In the genomic region with DNA sequence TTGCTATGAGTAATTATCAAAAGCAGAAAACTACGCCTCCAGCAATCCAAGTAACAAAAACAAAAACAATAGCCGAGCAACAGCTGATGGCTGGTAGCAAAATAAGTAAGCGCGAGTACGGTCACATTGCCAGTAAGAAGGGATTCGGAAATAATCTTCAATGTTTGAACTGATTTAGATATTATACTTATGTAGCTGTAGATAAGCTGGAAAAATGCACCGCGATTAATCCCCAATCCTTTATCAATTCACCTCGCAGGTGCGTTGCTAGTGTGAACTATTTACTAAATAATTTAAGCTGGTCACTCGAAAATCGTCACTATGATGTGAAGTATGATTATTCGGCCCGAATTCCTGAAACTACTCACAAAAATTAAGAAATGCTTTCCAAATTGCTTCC, we compare ENCODE assay signal across 1 fruit fly cellular context.
TF ChIP-seq lines count a peak whose summit lies in the region.

Gene Syx8, minus strand, starts transcription at position 69 of the 400 bp plus-strand sequence.
Gene CG32163, plus strand, starts transcription at position 169 of the 400 bp plus-strand sequence.

TF ChIP-seq in whole organism, embryonic, 481 proteins besides CTCF, POLR2A, EP300 and RAD21 (continued from another document):
- TF ChIP-seq CG14014 (GFP tag; IDR thresholded peaks at IDR 0.05; lab: Robert Waterston, UW) (no peak), al (GFP tag; IDR thresholded peaks at IDR 0.05; lab: Robert Waterston, UW) (no peak), maf-S (GFP tag; optimal IDR thresholded peaks at IDR 0.05; lab: Kevin White, UChicago) (no peak), CG8944 (GFP tag; optimal IDR thresholded peaks at IDR 0.05; lab: Kevin White, UChicago) (no peak), CG13894 (tag; optimal IDR thresholded peaks at IDR 0.05; lab: Kevin White, UChicago) (no peak), wdn (GFP tag; IDR thresholded peaks at IDR 0.05; lab: Robert Waterston, UW) (no peak), her (GFP tag; optimal IDR thresholded peaks at IDR 0.05; lab: Kevin White, UChicago) (no peak), CG17186 (GFP tag; optimal IDR thresholded peaks at IDR 0.05; lab: Kevin White, UChicago) (peak; percentile 47), h (optimal IDR thresholded peaks at IDR 0.05; lab: Kevin White, UChicago) (no peak), CG4424 (GFP tag; optimal IDR thresholded peaks at IDR 0.05; lab: Kevin White, UChicago) (no peak), HLHmδ (GFP tag; optimal IDR thresholded peaks at IDR 0.05; lab: Kevin White, UChicago) (no peak), CG3726 (GFP tag; IDR thresholded peaks at IDR 0.05; lab: Robert Waterston, UW) (no peak), nau (GFP tag; optimal IDR thresholded peaks at IDR 0.05; lab: Kevin White, UChicago) (no peak), lmd (GFP tag; IDR thresholded peaks at IDR 0.05; lab: Robert Waterston, UW) (no peak), pnt (GFP tag; optimal IDR thresholded peaks at IDR 0.05; lab: Kevin White, UChicago) (no peak), ewg (GFP tag; optimal IDR thresholded peaks at IDR 0.05; lab: Kevin White, UChicago) (no peak), nerfin-2 (GFP tag; IDR thresholded peaks at IDR 0.05; lab: Robert Waterston, UW; ENCODE audit: partially characterized antibody) (no peak), hb (GFP tag; IDR thresholded peaks at IDR 0.05; lab: Robert Waterston, UW; ENCODE audit: partially characterized antibody) (no peak), Hsf (GFP tag; optimal IDR thresholded peaks at IDR 0.05; lab: Kevin White, UChicago) (no peak), Rfx (GFP tag; IDR thresholded peaks at IDR 0.05; lab: Robert Waterston, UW) (no peak), Dp (GFP tag; optimal IDR thresholded peaks at IDR 0.05; lab: Kevin White, UChicago) (peak; percentile 10), ab (GFP tag; optimal IDR thresholded peaks at IDR 0.05; lab: Kevin White, UChicago) (no peak), CG31388 (GFP tag; optimal IDR thresholded peaks at IDR 0.05; lab: Kevin White, UChicago) (no peak), Bteb2 (GFP tag; optimal IDR thresholded peaks at IDR 0.05; lab: Kevin White, UChicago) (no peak), CG8359 (GFP tag; optimal IDR thresholded peaks at IDR 0.05; lab: Kevin White, UChicago; ENCODE audit: borderline replicate concordance) (no peak), Atf3 (GFP tag; optimal IDR thresholded peaks at IDR 0.05; lab: Kevin White, UChicago) (no peak), fu2 (GFP tag; optimal IDR thresholded peaks at IDR 0.05; lab: Kevin White, UChicago) (no peak), NC2α (GFP tag; optimal IDR thresholded peaks at IDR 0.05; lab: Kevin White, UChicago) (no peak), Dek (tag; optimal IDR thresholded peaks at IDR 0.05; lab: Kevin White, UChicago) (no peak), CG12236 (GFP tag; optimal IDR thresholded peaks at IDR 0.05; lab: Kevin White, UChicago) (no peak), ssp (GFP tag; IDR thresholded peaks at IDR 0.05; lab: Robert Waterston, UW) (no peak), sens (GFP tag; lab: Kevin White, UChicago) (no peak), PHDP (tag; optimal IDR thresholded peaks at IDR 0.05; lab: Kevin White, UChicago) (no peak), ham (GFP tag; IDR thresholded peaks at IDR 0.05; lab: Robert Waterston, UW) (no peak), CG1024 (GFP tag; IDR thresholded peaks at IDR 0.05; lab: Robert Waterston, UW) (no peak), emc (GFP tag; optimal IDR thresholded peaks at IDR 0.05; lab: Kevin White, UChicago) (no peak), CG18262 (tag; optimal IDR thresholded peaks at IDR 0.05; lab: Kevin White, UChicago) (no peak), CG5180 (GFP tag; optimal IDR thresholded peaks at IDR 0.05; lab: Kevin White, UChicago) (no peak), sug (tag; optimal IDR thresholded peaks at IDR 0.05; lab: Kevin White, UChicago) (peak; percentile 30), bigmax (GFP tag; optimal IDR thresholded peaks at IDR 0.05; lab: Kevin White, UChicago) (no peak), HmgZ (tag; optimal IDR thresholded peaks at IDR 0.05; lab: Kevin White, UChicago) (no peak), kay (GFP tag; optimal IDR thresholded peaks at IDR 0.05; lab: Kevin White, UChicago) (no peak), zen2 (GFP tag; IDR thresholded peaks at IDR 0.05; lab: Robert Waterston, UW; ENCODE audit: partially characterized antibody) (no peak; the same call in 2 of the 3 replicates), bab2 (GFP tag; optimal IDR thresholded peaks at IDR 0.05; lab: Kevin White, UChicago) (no peak), en (GFP tag; optimal IDR thresholded peaks at IDR 0.05; lab: Kevin White, UChicago) (no peak), hbn (GFP tag; IDR thresholded peaks at IDR 0.05; lab: Robert Waterston, UW; ENCODE audit: partially characterized antibody) (no peak), Mrtf (GFP tag; IDR thresholded peaks at IDR 0.05; lab: Robert Waterston, UW) (no peak)
